Fruit fly (Drosophila melanogaster): ENCODE data around the gene TfIIS.

Gene TfIIS

dm6 chr2L:15009703-15010102 is 50.9 kb downstream of the TfIIS start, which contains the start of the genes THG and Rnmt:
THG (minus strand) TSS chr2L:15009724.
Rnmt (plus strand) TSS chr2L:15009939.
- TF ChIP-seq CG14655 (GFP tag; optimal IDR thresholded peaks at IDR 0.05) (no peak), gl (tag; optimal IDR thresholded peaks at IDR 0.05) (no peak), CG17806 (tag; optimal IDR thresholded peaks at IDR 0.05) (peak; percentile 60), Pif1A (GFP tag; optimal IDR thresholded peaks at IDR 0.05) (no peak), CG4496 (GFP tag; IDR thresholded peaks at IDR 0.05) (peak; percentile 75; the same call in 2 of the 3 replicates), CG32121 (GFP tag; IDR thresholded peaks at IDR 0.05) (peak; percentile 81), CG8159 (tag; optimal IDR thresholded peaks at IDR 0.05) (peak; percentile 59), CG34367 (tag; optimal IDR thresholded peaks at IDR 0.05) (peak; percentile 58), EcR (GFP tag; optimal IDR thresholded peaks at IDR 0.05) (no peak), Pif1B (GFP tag; optimal IDR thresholded peaks at IDR 0.05) (peak; percentile 39), CG15710 (tag; optimal IDR thresholded peaks at IDR 0.05) (peak; percentile 75), Snoo (tag; optimal IDR thresholded peaks at IDR 0.05) (peak; percentile 54), Ets98B (GFP tag; IDR thresholded peaks at IDR 0.05) (peak; percentile 58; the same call in 1 of the 2 replicates), CG10348 (GFP tag; IDR thresholded peaks at IDR 0.05) (no peak), CG9948 (tag; optimal IDR thresholded peaks at IDR 0.05) (peak; percentile 41), rn (GFP tag; IDR thresholded peaks at IDR 0.05) (0 out of 2 replicates have a peak, but pooled peaks have one; percentile 29), fd96Ca (GFP tag; IDR thresholded peaks at IDR 0.05) (peak; percentile 81)
